Fruit fly (Drosophila melanogaster) whole organism, adult: ENCODE measurements around the gene yip7.
A peak's percentile ranks its signal among the peaks of the same experiment; 100 is the strongest.

Experiments used
- CG11617 ChIP-seq: fragments of 200-800 bp; sonication (Bioruptor generic); optimal IDR thresholded peaks from 2 replicates; lab custom pipeline; 2017; ENCODE audit warnings: mild to moderate bottlenecking, missing biosample characterization, missing genetic modification reagents, missing genetic modification characterization
- CG12768 ChIP-seq: fragments of 200-800 bp; sonication (Bioruptor generic); optimal IDR thresholded peaks from 2 replicates; lab custom pipeline; 2017; ENCODE audit warnings: missing biosample characterization, missing genetic modification characterization, mild to moderate bottlenecking, moderate library complexity, missing genetic modification reagents
- CG14711 ChIP-seq: fragments of 200-800 bp; sonication (Bioruptor generic); optimal IDR thresholded peaks from 2 replicates; lab custom pipeline; 2018; ENCODE audit warnings: missing biosample characterization, mild to moderate bottlenecking, missing genetic modification characterization, moderate library complexity
- CG1620 ChIP-seq: fragments of 200-800 bp; sonication (Bioruptor generic); optimal IDR thresholded peaks from 2 replicates; lab custom pipeline; 2016; ENCODE audit warnings: missing biosample characterization, missing genetic modification characterization
- CG33017 ChIP-seq: fragments of 200-800 bp; sonication (Bioruptor generic); optimal IDR thresholded peaks from 2 replicates; lab custom pipeline; 2018; ENCODE audit warnings: missing biosample characterization, mild to moderate bottlenecking, missing genetic modification characterization, moderate library complexity
- CG5204 ChIP-seq: fragments of 200-800 bp; sonication (Bioruptor generic); optimal IDR thresholded peaks from 2 replicates; lab custom pipeline; 2016; ENCODE audit warnings: missing biosample characterization, missing genetic modification characterization
- CG7045 ChIP-seq: fragments of 200-800 bp; sonication (Bioruptor generic); optimal IDR thresholded peaks from 2 replicates; lab custom pipeline; 2017; ENCODE audit warnings: missing biosample characterization, mild to moderate bottlenecking, missing genetic modification characterization
- CG7101 ChIP-seq: fragments of 200-800 bp; sonication (Bioruptor generic); optimal IDR thresholded peaks from 2 replicates; lab custom pipeline; 2018; ENCODE audit warnings: missing biosample characterization, mild to moderate bottlenecking, missing genetic modification characterization, moderate library complexity
- Clk ChIP-seq: fragments of 200-800 bp; sonication (Bioruptor generic); optimal IDR thresholded peaks from 2 replicates; lab custom pipeline; 2017; ENCODE audit warnings: missing biosample characterization, missing genetic modification characterization
- Crg-1 ChIP-seq: fragments of 200-800 bp; sonication (Bioruptor generic); optimal IDR thresholded peaks from 2 replicates; lab custom pipeline; 2016; ENCODE audit warnings: missing biosample characterization, missing genetic modification characterization
- Hr96 ChIP-seq: fragments of 200-800 bp; sonication (Bioruptor generic); optimal IDR thresholded peaks from 2 replicates; lab custom pipeline; 2016; ENCODE audit warnings: missing biosample characterization, missing genetic modification characterization
- Mnt ChIP-seq: fragments of 200-800 bp; sonication (Bioruptor generic); optimal IDR thresholded peaks from 2 replicates; lab custom pipeline; 2016; ENCODE audit warnings: missing biosample characterization, mild to moderate bottlenecking, missing genetic modification characterization
- bab1 ChIP-seq: fragments of 200-800 bp; sonication (Bioruptor generic); optimal IDR thresholded peaks from 3 replicates; lab custom pipeline; 2019; ENCODE audit warnings: missing biosample characterization, mild to moderate bottlenecking, missing genetic modification characterization, moderate library complexity
- cic ChIP-seq: fragments of 200-800 bp; sonication (Bioruptor generic); optimal IDR thresholded peaks from 2 replicates; lab custom pipeline; 2017; ENCODE audit warnings: missing biosample characterization, mild to moderate bottlenecking, missing genetic modification characterization, moderate library complexity
- cnc ChIP-seq, 2 experiments: fragments of >200 bp; optimal IDR thresholded peaks; 2 replicates each; lab custom pipeline; 2017
- kay ChIP-seq: fragments of 200-800 bp; sonication (Bioruptor generic); peaks from one replicate; lab custom pipeline; 2016; ENCODE audit warnings: missing biosample characterization, missing genetic modification characterization, borderline replicate concordance
- ovo ChIP-seq: fragments of 200-800 bp; sonication (Bioruptor generic); optimal IDR thresholded peaks from 2 replicates; lab custom pipeline; 2016; ENCODE audit warnings: missing biosample characterization, missing genetic modification characterization
- pad ChIP-seq: fragments of 200-800 bp; sonication (Bioruptor generic); optimal IDR thresholded peaks from 3 replicates; lab custom pipeline; 2017; ENCODE audit warnings: missing biosample characterization, missing genetic modification characterization, mild to moderate bottlenecking, moderate library complexity, missing genetic modification reagents
- tj ChIP-seq: fragments of 200-800 bp; sonication (Bioruptor generic); optimal IDR thresholded peaks from 3 replicates; lab custom pipeline; 2017; ENCODE audit warnings: missing biosample characterization, mild to moderate bottlenecking, missing genetic modification characterization, moderate library complexity
- toe ChIP-seq: fragments of 200-800 bp; sonication (Bioruptor generic); optimal IDR thresholded peaks from 2 replicates; lab custom pipeline; 2016; ENCODE audit warnings: missing biosample characterization, missing genetic modification characterization

Gene yip7

dm6 chr3L:6065881-6066389, 30.9 kb downstream of the yip7 start, which contains the start of gene CG42269:
CG42269 (plus strand) TSS chr3L:6066296.
- TF ChIP-seq CG33017 (tag; lab: Kevin White, UChicago) (no peak), CG1620 (no peak), CG7101 (no peak), kay (GFP tag; lab: Kevin White, UChicago) (no peak), Crg-1 (GFP tag; lab: Kevin White, UChicago) (no peak), CG7045 (no peak), cnc (optimal IDR thresholded peaks at IDR 0.05; lab: Kevin White, UChicago) (no peak), CG14711 (no peak), CG5204 (GFP tag; lab: Kevin White, UChicago) (no peak), CG11617 (GFP tag; lab: Kevin White, UChicago) (no peak), pad (GFP tag; lab: Kevin White, UChicago) (no peak), Hr96 (GFP tag; lab: Kevin White, UChicago) (no peak), cic (GFP tag; lab: Kevin White, UChicago) (no peak), tj (GFP tag; lab: Kevin White, UChicago) (no peak), toe (GFP tag; lab: Kevin White, UChicago) (no peak), ovo (no peak), bab1 (GFP tag; lab: Kevin White, UChicago) (no peak), Mnt (GFP tag; lab: Kevin White, UChicago) (no peak), Clk (no peak), CG12768 (GFP tag; lab: Kevin White, UChicago) (no peak)

DNA sequence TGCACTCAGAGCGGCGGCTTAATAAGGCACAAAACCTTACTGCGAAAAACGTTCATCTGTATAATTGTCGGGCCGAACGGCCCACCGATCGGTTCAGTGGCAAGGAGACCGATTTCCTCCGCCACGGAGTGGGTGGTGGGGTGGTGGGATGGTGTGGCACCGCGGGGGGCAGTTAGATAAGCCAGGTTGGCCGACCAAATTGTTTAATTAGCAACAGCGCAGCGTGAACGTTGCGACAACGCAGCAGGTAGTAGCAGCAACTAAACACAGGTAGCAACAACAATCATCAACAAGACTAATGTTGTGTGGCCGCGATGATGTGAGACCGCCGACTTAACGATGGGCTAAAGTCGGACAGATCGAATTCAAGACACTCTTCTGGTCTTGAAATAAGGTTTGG, 33.2 kb downstream of the yip7 start:
- no peak for TF ChIP-seq cnc (optimal IDR thresholded peaks at IDR 0.05; lab: Kevin White, UChicago)
- no peak for TF ChIP-seq CG14711
- no peak for TF ChIP-seq Clk
- no peak for TF ChIP-seq Hr96 (GFP tag; lab: Kevin White, UChicago)
- no peak for TF ChIP-seq tj (GFP tag; lab: Kevin White, UChicago)
- no peak for TF ChIP-seq CG7045
- no peak for TF ChIP-seq CG1620
- no peak for TF ChIP-seq CG11617 (GFP tag; lab: Kevin White, UChicago)
- no peak for TF ChIP-seq bab1 (GFP tag; lab: Kevin White, UChicago)
- TF ChIP-seq pad (GFP tag; lab: Kevin White, UChicago): no peak
- no peak for TF ChIP-seq CG12768 (GFP tag; lab: Kevin White, UChicago)
- TF ChIP-seq CG5204 (GFP tag; lab: Kevin White, UChicago): no peak
- TF ChIP-seq CG7101: no peak
- TF ChIP-seq cic (GFP tag; lab: Kevin White, UChicago): no peak
- TF ChIP-seq Mnt (GFP tag; lab: Kevin White, UChicago): no peak
- TF ChIP-seq Crg-1 (GFP tag; lab: Kevin White, UChicago): no peak

DNA sequence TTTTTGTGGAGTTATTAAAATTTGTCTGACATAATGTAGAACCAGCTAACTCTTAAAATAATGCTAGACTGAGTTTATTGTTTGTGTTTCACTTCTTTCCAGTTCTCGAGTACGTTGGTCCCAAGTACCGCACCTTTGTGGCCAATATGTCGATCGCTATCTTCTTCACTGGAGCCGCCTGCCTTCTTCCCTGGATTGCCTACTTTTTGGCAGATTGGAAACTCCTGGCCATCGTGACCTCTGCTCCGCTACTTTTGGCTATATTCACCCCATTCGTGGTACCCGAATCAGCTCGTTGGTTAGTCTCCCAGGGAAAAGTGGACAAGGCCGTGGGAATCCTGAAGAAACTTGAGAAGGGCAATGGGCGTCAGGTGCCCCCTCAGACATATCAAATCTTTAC, 35.1 kb downstream of the yip7 start:
- TF ChIP-seq cnc (optimal IDR thresholded peaks at IDR 0.05; lab: Kevin White, UChicago): no peak
- TF ChIP-seq pad (GFP tag; lab: Kevin White, UChicago): no peak
- no peak for TF ChIP-seq bab1 (GFP tag; lab: Kevin White, UChicago)
- no peak for TF ChIP-seq CG14711
- no peak for TF ChIP-seq CG12768 (GFP tag; lab: Kevin White, UChicago)
- TF ChIP-seq CG7101: no peak
- TF ChIP-seq toe (GFP tag; lab: Kevin White, UChicago): no peak
- no peak for TF ChIP-seq Hr96 (GFP tag; lab: Kevin White, UChicago)
- no peak for TF ChIP-seq cic (GFP tag; lab: Kevin White, UChicago)
- no peak for TF ChIP-seq CG33017 (tag; lab: Kevin White, UChicago)
- TF ChIP-seq kay (GFP tag; lab: Kevin White, UChicago): no peak
- TF ChIP-seq tj (GFP tag; lab: Kevin White, UChicago): no peak
- no peak for TF ChIP-seq Mnt (GFP tag; lab: Kevin White, UChicago)
- no peak for TF ChIP-seq Crg-1 (GFP tag; lab: Kevin White, UChicago)
- TF ChIP-seq Clk: no peak
- no peak for TF ChIP-seq CG7045

dm6 chr3L:6071454-6072189, 36.6 kb downstream of the yip7 start, which contains the start of gene CG6602:
CG6602 (plus strand) TSS chr3L:6072139.
- TF ChIP-seq CG14711 (peak; percentile 26), CG11617 (GFP tag; lab: Kevin White, UChicago) (peak; percentile 2), bab1 (GFP tag; lab: Kevin White, UChicago) (peak; percentile 43), CG7101 (peak; percentile 34), ovo (no peak), Hr96 (GFP tag; lab: Kevin White, UChicago) (peak; percentile 33), CG5204 (GFP tag; lab: Kevin White, UChicago) (no peak), pad (GFP tag; lab: Kevin White, UChicago) (peak; percentile 30), Crg-1 (GFP tag; lab: Kevin White, UChicago) (no peak), Clk (no peak), cic (GFP tag; lab: Kevin White, UChicago) (no peak), CG7045 (peak; percentile 67), cnc (optimal IDR thresholded peaks at IDR 0.05; lab: Kevin White, UChicago) (no peak), CG1620 (peak; percentile 37), kay (GFP tag; lab: Kevin White, UChicago) (peak; percentile 17), Mnt (GFP tag; lab: Kevin White, UChicago) (peak; percentile 20)

DNA sequence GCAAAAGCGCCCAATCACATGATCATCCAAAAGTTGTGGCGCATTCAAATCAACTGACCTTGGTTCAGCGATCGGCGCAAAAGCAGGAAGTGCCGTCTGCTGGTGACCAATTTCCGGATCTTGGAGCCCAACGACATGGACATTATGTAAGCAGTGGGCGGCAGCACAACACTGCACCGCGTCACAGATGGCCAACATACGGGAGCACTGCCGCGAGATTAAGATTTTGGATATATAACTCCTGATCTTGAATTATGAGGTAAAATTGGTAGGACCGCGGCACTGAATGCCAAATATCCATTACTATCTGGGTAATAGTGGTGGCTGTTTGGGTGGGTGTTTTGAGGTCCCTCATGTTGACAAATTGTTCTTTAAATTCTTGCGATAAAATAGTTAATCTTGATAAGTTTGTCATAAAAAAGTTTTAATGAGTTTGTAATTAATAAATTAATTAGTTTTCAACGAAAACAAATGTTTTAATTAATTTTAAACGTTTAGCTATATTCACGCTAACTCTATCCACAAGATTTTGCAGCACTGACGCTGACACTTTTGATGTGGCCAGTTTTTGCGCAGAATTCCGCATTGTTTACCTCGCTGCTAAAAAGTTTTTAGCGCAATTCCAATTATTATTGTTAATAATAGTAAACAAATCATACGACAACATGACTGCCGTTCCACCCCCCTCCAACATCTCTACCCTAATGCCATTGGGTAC, 40.1 kb downstream of the yip7 start, which contains the start of the genes CG13295 and CG6610:
TSS of gene CG13295 (minus strand) at position 271 of the 718 bp plus-strand sequence.
TSS of gene CG6610 (plus strand) at position 562 of the 718 bp plus-strand sequence.
- TF ChIP-seq pad (GFP tag; lab: Kevin White, UChicago) (peak; percentile 25), kay (GFP tag; lab: Kevin White, UChicago) (no peak), cnc (optimal IDR thresholded peaks at IDR 0.05; lab: Kevin White, UChicago) (no peak), ovo (no peak), CG11617 (GFP tag; lab: Kevin White, UChicago) (peak; percentile 32), Crg-1 (GFP tag; lab: Kevin White, UChicago) (peak; percentile 52), CG1620 (peak; percentile 63), toe (GFP tag; lab: Kevin White, UChicago) (peak; percentile 73), cic (GFP tag; lab: Kevin White, UChicago) (peak; percentile 1), CG33017 (tag; lab: Kevin White, UChicago) (peak; percentile 10), CG7045 (peak; percentile 46), bab1 (GFP tag; lab: Kevin White, UChicago) (peak; percentile 54), CG5204 (GFP tag; lab: Kevin White, UChicago) (peak; percentile 49), CG12768 (GFP tag; lab: Kevin White, UChicago) (peak; percentile 24), CG7101 (peak; percentile 56), CG14711 (peak; percentile 23), Hr96 (GFP tag; lab: Kevin White, UChicago) (peak; percentile 71), Clk (peak; percentile 40), Mnt (GFP tag; lab: Kevin White, UChicago) (peak; percentile 46), tj (GFP tag; lab: Kevin White, UChicago) (no peak)
